Fruit fly (Drosophila melanogaster) whole organism, embryonic: ENCODE data around the gene SP555.

ENCODE experiments used
- CG14667 ChIP-seq: fragments of 200-800 bp; sonication (Bioruptor generic); IDR thresholded peaks from 2 replicates; pipeline ENCODE4 v1.3.6; 2022; ENCODE audit warnings: missing biosample characterization, missing genetic modification characterization
- CG15601 ChIP-seq: fragments of 200-800 bp; sonication (Bioruptor generic); optimal IDR thresholded peaks from 3 replicates; lab custom pipeline; 2019; ENCODE audit warnings: missing biosample characterization, mild to moderate bottlenecking, missing genetic modification characterization, moderate library complexity
- CG2889 ChIP-seq: fragments of 200-800 bp; sonication (Bioruptor generic); IDR thresholded peaks from 3 replicates; pipeline ENCODE4 v1.3.6; 2022; ENCODE audit warnings: missing biosample characterization, missing genetic modification characterization
- CG32767 ChIP-seq: fragments of 200-800 bp; sonication (Bioruptor generic); IDR thresholded peaks from 2 replicates; pipeline ENCODE4 v1.3.6; 2022; ENCODE audit warnings: missing biosample characterization, missing genetic modification characterization
- CG33557 ChIP-seq: fragments of 200-800 bp; sonication (Bioruptor generic); optimal IDR thresholded peaks from 2 replicates; lab custom pipeline; 2019; ENCODE audit warnings: missing biosample characterization, mild to moderate bottlenecking, missing genetic modification characterization, moderate library complexity
- CG4282 ChIP-seq: fragments of 200-800 bp; sonication (Bioruptor generic); optimal IDR thresholded peaks from 2 replicates; lab custom pipeline; 2016; ENCODE audit warnings: missing biosample characterization, missing genetic modification characterization
- CG5180 ChIP-seq: fragments of 200-800 bp; sonication (Bioruptor generic); optimal IDR thresholded peaks from 3 replicates; lab custom pipeline; 2017; ENCODE audit warnings: missing biosample characterization, missing genetic modification characterization, mild to moderate bottlenecking, moderate library complexity, missing genetic modification reagents
- Chrac-16 ChIP-seq: fragments of 200-800 bp; sonication (Bioruptor generic); optimal IDR thresholded peaks from 3 replicates; lab custom pipeline; 2016; ENCODE audit warnings: missing biosample characterization, missing genetic modification characterization
- E2f2 ChIP-seq: fragments of 200-800 bp; sonication (Bioruptor generic); IDR thresholded peaks from 2 replicates; pipeline ENCODE4 v1.3.6; 2022; ENCODE audit warnings: missing biosample characterization, missing genetic modification characterization
- Ets65A ChIP-seq: fragments of 200-800 bp; sonication (Bioruptor generic); peaks from one replicate; lab custom pipeline; 2016; ENCODE audit warnings: missing biosample characterization, missing genetic modification characterization
- Gug ChIP-seq: fragments of 200-800 bp; sonication (Bioruptor generic); IDR thresholded peaks from 4 replicates; pipeline ENCODE4 v1.3.6; 2022; ENCODE audit warnings: missing biosample characterization, missing genetic modification characterization
- MESR4 ChIP-seq: fragments of 200-800 bp; sonication (Bioruptor generic); optimal IDR thresholded peaks from 2 replicates; lab custom pipeline; 2018; ENCODE audit warnings: missing biosample characterization, mild to moderate bottlenecking, missing genetic modification characterization, moderate library complexity
- Med ChIP-seq: fragments of 200-800 bp; sonication (Bioruptor generic); peaks from one replicate; lab custom pipeline; 2016; ENCODE audit warnings: missing biosample characterization, missing genetic modification characterization, mild to moderate bottlenecking, inconsistent platforms, moderate library complexity
- NFAT ChIP-seq: fragments of 200-800 bp; sonication (Bioruptor generic); IDR thresholded peaks from 2 replicates; pipeline ENCODE4 v1.3.6; 2022; ENCODE audit warnings: missing biosample characterization, missing genetic modification characterization
- abd-A ChIP-seq: fragments of 200-800 bp; sonication (Bioruptor generic); optimal IDR thresholded peaks from 3 replicates; lab custom pipeline; 2019; ENCODE audit warnings: missing biosample characterization, mild to moderate bottlenecking, missing genetic modification characterization, moderate library complexity
- bbx ChIP-seq: fragments of 200-800 bp; sonication (Bioruptor generic); IDR thresholded peaks from 2 replicates; pipeline ENCODE4 v1.3.6; 2022; ENCODE audit warnings: missing biosample characterization, missing genetic modification characterization; ENCODE audit not compliant: partially characterized antibody
- cg ChIP-seq: fragments of 200-800 bp; sonication (Bioruptor generic); optimal IDR thresholded peaks from 3 replicates; lab custom pipeline; 2019; ENCODE audit warnings: missing biosample characterization, mild to moderate bottlenecking, missing genetic modification characterization, moderate library complexity
- chinmo ChIP-seq: fragments of 200-800 bp; sonication (Bioruptor generic); IDR thresholded peaks from 4 replicates; pipeline ENCODE4 v1.3.6; 2022; ENCODE audit warnings: missing biosample characterization, missing genetic modification characterization; ENCODE audit not compliant: partially characterized antibody
- crp ChIP-seq, 2 experiments: fragments of 200-800 bp; sonication (Bioruptor generic); optimal IDR thresholded peaks; 2 replicates in 1 of 2; 3 replicates in 1 of 2; lab custom pipeline; 2017; ENCODE audit warnings: missing biosample characterization in 2 of 2, missing genetic modification characterization in 2 of 2, mild to moderate bottlenecking in 1 of 2, moderate library complexity in 1 of 2
- ewg ChIP-seq: fragments of 200-800 bp; sonication (Bioruptor generic); optimal IDR thresholded peaks from 3 replicates; lab custom pipeline; 2017; ENCODE audit warnings: mild to moderate bottlenecking, missing biosample characterization, missing genetic modification reagents, missing genetic modification characterization
- gcm ChIP-seq: fragments of 200-800 bp; sonication (Bioruptor generic); optimal IDR thresholded peaks from 2 replicates; lab custom pipeline; 2019; ENCODE audit warnings: missing biosample characterization, mild to moderate bottlenecking, missing genetic modification characterization, moderate library complexity
- ken ChIP-seq: fragments of 200-800 bp; sonication (Bioruptor generic); IDR thresholded peaks from 3 replicates; pipeline ENCODE4 v1.3.6; 2022; ENCODE audit warnings: missing biosample characterization, missing genetic modification characterization
- lab ChIP-seq: fragments of 200-800 bp; sonication (Bioruptor generic); optimal IDR thresholded peaks from 3 replicates; lab custom pipeline; 2017; ENCODE audit warnings: missing biosample characterization, missing genetic modification characterization, mild to moderate bottlenecking, moderate library complexity, missing genetic modification reagents
- luna ChIP-seq: fragments of 200-800 bp; sonication (Bioruptor generic); optimal IDR thresholded peaks from 2 replicates; lab custom pipeline; 2016; ENCODE audit warnings: missing biosample characterization, missing genetic modification characterization
- nerfin-2 ChIP-seq: fragments of 200-800 bp; sonication (Bioruptor generic); IDR thresholded peaks from 2 replicates; pipeline ENCODE4 v1.3.6; 2022; ENCODE audit warnings: missing biosample characterization, missing genetic modification characterization; ENCODE audit not compliant: partially characterized antibody
- prd ChIP-seq, 3 experiments: fragments of >200 bp in 2 of 3; fragments of 200-800 bp in 1 of 3; sonication (Bioruptor generic) in 1 of 3; optimal IDR thresholded peaks in 2 of 3; IDR thresholded peaks in 1 of 3; 2 replicates in 2 of 3; 3 replicates in 1 of 3; pipeline versions ENCODE4 v1.3.6 to Lab custom; 2017 to 2022; ENCODE audit warnings: missing biosample characterization in 1 of 3, missing genetic modification characterization in 1 of 3
- pzg ChIP-seq: fragments of 200-800 bp; sonication (Bioruptor generic); optimal IDR thresholded peaks from 3 replicates; lab custom pipeline; 2018; ENCODE audit warnings: missing biosample characterization, mild to moderate bottlenecking, missing genetic modification characterization, moderate library complexity
- sens ChIP-seq: fragments of 200-800 bp; sonication (Bioruptor generic); peaks from one replicate; lab custom pipeline; 2016; ENCODE audit warnings: missing biosample characterization, missing genetic modification characterization
- seq ChIP-seq: fragments of 200-800 bp; sonication (Bioruptor generic); IDR thresholded peaks from 2 replicates; pipeline ENCODE4 v1.3.6; 2022; ENCODE audit warnings: missing biosample characterization, missing genetic modification characterization
- ttk ChIP-seq: fragments of 200-800 bp; sonication (Bioruptor generic); IDR thresholded peaks from 2 replicates; pipeline ENCODE4 v2.1.2; 2022; ENCODE audit warnings: missing biosample characterization, missing genetic modification characterization
- usp ChIP-seq: fragments of >200 bp; optimal IDR thresholded peaks from 2 replicates; lab custom pipeline; 2017; ENCODE audit warnings: missing biosample characterization, missing genetic modification characterization
- zf30C ChIP-seq: fragments of 200-800 bp; sonication (Bioruptor generic); optimal IDR thresholded peaks from 3 replicates; lab custom pipeline; 2018; ENCODE audit warnings: missing biosample characterization, mild to moderate bottlenecking, missing genetic modification characterization

The SP555 gene

dm6 chr2L:5044892-5045619, 7.5 kb downstream of the SP555 start (continued):
- TF ChIP-seq nerfin-2 (GFP tag; lab: Robert Waterston, UW): no peak
- peak; percentile 60; the same call in 2 of the 3 replicates for TF ChIP-seq ken (GFP tag; lab: Robert Waterston, UW)
- TF ChIP-seq MESR4 (GFP tag; lab: Kevin White, UChicago): peak; percentile 7
- TF ChIP-seq CG32767: peak; percentile 46; the same call in 1 of the 2 replicates

- no peak for TF ChIP-seq usp (GFP tag; lab: Kevin White, UChicago)
- peak; percentile 11 for TF ChIP-seq gcm (GFP tag; lab: Kevin White, UChicago)
- TF ChIP-seq Ets65A: peak; percentile 93
These were observed 8.8 kb downstream of the SP555 start for dm6 chr2L:5046261-5046660.

- TF ChIP-seq CG5180 (peak; percentile 93), CG14667 (GFP tag; lab: Robert Waterston, UW) (no peak), NFAT (no peak), bbx (GFP tag; lab: Robert Waterston, UW) (0 out of 2 replicates have a peak, but pooled peaks have one; percentile 15), ttk (peak; percentile 38; the same call in 1 of the 2 replicates), CG15601 (tag; lab: Kevin White, UChicago) (peak; percentile 29), E2f2 (GFP tag; lab: Robert Waterston, UW) (no peak), zf30C (GFP tag; lab: Kevin White, UChicago) (peak; percentile 67)
These were observed 12.5 kb downstream of the SP555 start for dm6 chr2L:5049974-5050373.

dm6 chr2L:5050825-5051224, 13.3 kb downstream of the SP555 start, which contains the start of gene CG9121:
Gene CG9121, minus strand, starts transcription at chr2L:5051062.
- TF ChIP-seq seq (GFP tag; lab: Robert Waterston, UW): peak; percentile 64; the same call in 1 of the 2 replicates
- no peak for TF ChIP-seq lab (GFP tag; lab: Kevin White, UChicago)
- peak in 1 of 2 experiments; percentile 48 for TF ChIP-seq crp (GFP tag; optimal IDR thresholded peaks at IDR 0.05; lab: Kevin White, UChicago)
- peak; percentile 7 for TF ChIP-seq pzg
- TF ChIP-seq CG4282: no peak
- TF ChIP-seq Med (GFP tag; lab: Kevin White, UChicago): peak; percentile 9
- no peak for TF ChIP-seq CG2889 (GFP tag; lab: Robert Waterston, UW)
- peak; percentile 91 for TF ChIP-seq ewg (GFP tag; lab: Kevin White, UChicago)
- peak; percentile 47 for TF ChIP-seq MESR4 (GFP tag; lab: Kevin White, UChicago)
- peak; percentile 67 for TF ChIP-seq abd-A (tag; lab: Kevin White, UChicago)
- TF ChIP-seq CG33557 (GFP tag; lab: Kevin White, UChicago): no peak
- TF ChIP-seq sens (GFP tag; lab: Kevin White, UChicago): peak; percentile 12
- TF ChIP-seq cg (GFP tag; lab: Kevin White, UChicago): no peak
- no peak for TF ChIP-seq gcm (GFP tag; lab: Kevin White, UChicago)
- TF ChIP-seq Gug (GFP tag; lab: Robert Waterston, UW): no peak
- TF ChIP-seq luna: no peak
- no peak for TF ChIP-seq prd (optimal IDR thresholded peaks at IDR 0.05; lab: Kevin White, UChicago)
- TF ChIP-seq prd (GFP tag; IDR thresholded peaks at IDR 0.05; lab: Robert Waterston, UW): no peak
- TF ChIP-seq chinmo: peak; percentile 71; the same call in 1 of the 4 replicates
- no peak for TF ChIP-seq Chrac-16 (GFP tag; lab: Kevin White, UChicago)
- TF ChIP-seq, all 482 proteins: peak for 9
